Fruit fly (Drosophila melanogaster) whole organism, prepupa: Measurements from ENCODE around the gene CG13403.

ENCODE experiments used
- CG16779 ChIP-seq: fragments of 200-800 bp; sonication (Bioruptor generic); optimal IDR thresholded peaks from 3 replicates; lab custom pipeline; 2017; ENCODE audit warnings: missing biosample characterization, mild to moderate bottlenecking, missing genetic modification characterization
- CG34406 ChIP-seq: fragments of 200-800 bp; sonication (Bioruptor generic); optimal IDR thresholded peaks from 3 replicates; lab custom pipeline; 2016; ENCODE audit warnings: missing biosample characterization, missing genetic modification characterization
- Ets96B ChIP-seq: fragments of 200-800 bp; optimal IDR thresholded peaks from 2 replicates; lab custom pipeline; 2019; ENCODE audit warnings: missing biosample characterization, mild to moderate bottlenecking, missing genetic modification characterization, moderate library complexity
- Gug ChIP-seq: fragments of 200-800 bp; sonication (Bioruptor generic); IDR thresholded peaks from 2 replicates; pipeline ENCODE4 v1.3.6; 2022; ENCODE audit warnings: missing biosample characterization, missing genetic modification characterization
- Sox15 ChIP-seq: fragments of 200-800 bp; sonication (Bioruptor generic); optimal IDR thresholded peaks from 3 replicates; lab custom pipeline; 2016; ENCODE audit warnings: missing biosample characterization, missing genetic modification characterization
- dac ChIP-seq: fragments of 200-800 bp; sonication (Bioruptor generic); optimal IDR thresholded peaks from 2 replicates; lab custom pipeline; 2017; ENCODE audit warnings: missing biosample characterization, mild to moderate bottlenecking, missing genetic modification characterization
- fd59A ChIP-seq: fragments of 200-800 bp; sonication (Bioruptor generic); optimal IDR thresholded peaks from 2 replicates; lab custom pipeline; 2017; ENCODE audit warnings: missing biosample characterization, mild to moderate bottlenecking, missing genetic modification characterization, missing genetic modification reagents
- pdm3 ChIP-seq: fragments of 200-800 bp; sonication (Bioruptor generic); optimal IDR thresholded peaks from 3 replicates; lab custom pipeline; 2016; ENCODE audit warnings: missing biosample characterization, missing genetic modification characterization

DNA sequence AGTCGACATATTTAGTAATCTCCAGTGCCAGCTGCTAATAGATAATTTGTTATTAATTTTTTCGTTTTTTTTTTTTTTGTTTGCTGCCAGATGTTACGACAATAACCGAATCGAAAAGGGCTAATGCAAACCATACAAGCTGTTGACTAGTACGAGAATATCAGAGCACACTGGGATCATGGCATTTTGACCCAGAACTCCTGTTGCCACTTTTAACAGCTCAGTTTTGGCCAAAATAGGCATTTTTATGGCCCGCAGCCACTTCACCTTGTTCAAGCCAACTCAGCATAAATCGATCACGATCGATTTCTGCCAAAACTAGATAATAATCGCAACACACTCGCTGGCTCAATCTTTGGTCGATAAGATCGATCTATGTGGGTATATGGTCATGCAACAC lies 39.9 kb downstream of the CG13403 start, which contains the start of gene CG12479:
- TF ChIP-seq dac (no peak), Sox15 (GFP tag; lab: Kevin White, UChicago) (no peak), CG16779 (tag; lab: Kevin White, UChicago) (no peak), fd59A (GFP tag; lab: Kevin White, UChicago) (no peak), Ets96B (tag; lab: Kevin White, UChicago) (no peak), Gug (no peak), pdm3 (GFP tag; lab: Kevin White, UChicago) (no peak), CG34406 (GFP tag; lab: Kevin White, UChicago) (no peak)
